Worm (Caenorhabditis elegans) whole organism, early embryonic: ENCODE data around the gene F13C5.5.

Source experiments
- ama-1 ChIP-seq: fragments of 150-350 bp; optimal IDR thresholded peaks from 2 replicates; lab custom pipeline; 2014
- flt-1 ChIP-seq: fragments of 200-800 bp; sonication (Bioruptor generic); IDR thresholded peaks from 2 replicates; pipeline ENCODE4 v1.3.6; 2022; ENCODE audit warnings: missing genetic modification characterization, missing compliant biosample characterization
- tra-4 ChIP-seq: sonication (generic microtip); optimal IDR thresholded peaks from 2 replicates; lab custom pipeline; 2017; ENCODE audit warnings: missing genetic modification characterization, missing compliant biosample characterization

- TF ChIP-seq ama-1 (lab: Kevin White, UChicago) = no peak
- TF ChIP-seq tra-4 (tag; lab: Kevin White, UChicago) = no peak
- TF ChIP-seq flt-1 = no peak
These were observed 1.3 kb upstream of the F13C5.5 start for ce11 chrX:609553-609952.
